Worm (Caenorhabditis elegans): ENCODE results near the gene srw-89.
A peak's percentile ranks its signal among the peaks of the same experiment; 100 is the strongest.

The srw-89 gene

ce11 chrV:4031319-4031718 lies 14.4 kb downstream of the srw-89 start, which contains the start of gene cyp-35A4:
Gene cyp-35A4, plus strand, starts transcription at chrV:4031619.
- TF ChIP-seq F57C9.4 (tag; optimal IDR thresholded peaks at IDR 0.05) (no peak), egl-18 (GFP tag; IDR thresholded peaks at IDR 0.05) (no peak), hlh-12 (tag; optimal IDR thresholded peaks at IDR 0.05) (no peak), F49E8.2 (tag; optimal IDR thresholded peaks at IDR 0.05; ENCODE audit: insufficient read depth) (no peak), madf-3 (GFP tag; IDR thresholded peaks at IDR 0.05) (no peak), T26A5.8 (tag; optimal IDR thresholded peaks at IDR 0.05) (no peak), nfya-2 (GFP tag; IDR thresholded peaks at IDR 0.05) (no peak)

DNA sequence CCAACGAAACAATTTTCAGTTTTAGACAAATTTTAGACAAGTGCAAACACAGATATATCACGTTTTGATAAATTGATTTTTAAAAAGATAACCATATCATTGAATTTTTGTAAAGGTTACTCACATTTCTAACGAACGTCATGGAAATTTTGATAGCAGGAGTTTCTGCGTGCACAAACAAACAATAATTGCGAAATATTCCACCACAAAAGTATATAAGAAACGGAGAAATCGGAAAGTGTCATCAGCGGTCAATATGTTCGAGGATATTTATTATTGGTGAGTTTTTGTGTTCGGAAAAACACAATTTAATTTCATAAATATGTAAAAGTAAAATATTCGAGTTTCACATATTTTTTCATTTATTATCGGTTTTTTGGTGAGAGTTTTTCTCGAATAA lies 17.4 kb downstream of the srw-89 start, which contains the start of gene C49G7.7:
Gene C49G7.7 (plus strand): TSS at position 174 of the 400 bp plus-strand sequence.
- peak; percentile 19; the same call in 1 of the 2 replicates for TF ChIP-seq cebp-1 (GFP tag; IDR thresholded peaks at IDR 0.05)
- peak; percentile 87 for TF ChIP-seq cebp-1 (tag; optimal IDR thresholded peaks at IDR 0.05)
- TF ChIP-seq hrde-1 (tag; optimal IDR thresholded peaks at IDR 0.05; ENCODE audit: borderline replicate concordance) = no peak

DNA sequence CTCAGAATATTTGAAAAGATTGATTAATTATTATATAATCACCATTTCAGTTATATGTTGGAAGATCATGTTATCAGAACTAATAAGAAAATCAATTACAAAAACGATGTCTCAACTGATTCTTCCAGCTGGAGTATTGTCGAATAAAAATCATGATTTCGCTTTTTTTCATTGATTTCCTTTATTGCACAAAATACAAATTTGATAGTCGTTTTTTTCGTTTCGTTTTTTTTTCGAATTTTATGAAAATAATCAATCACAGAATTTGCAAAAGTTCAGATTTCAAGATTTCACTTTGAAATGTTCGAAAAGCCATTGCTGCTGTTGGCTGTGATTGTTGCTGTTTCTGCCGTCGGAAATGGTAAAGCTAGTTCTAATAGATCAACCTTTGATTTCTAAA lies 18.9 kb downstream of the srw-89 start, which contains the start of gene C49G7.13:
Gene C49G7.13 (plus strand): TSS at position 301 of the 400 bp plus-strand sequence.
- no peak for TF ChIP-seq ztf-18 (tag; optimal IDR thresholded peaks at IDR 0.05)
- no peak for TF ChIP-seq hmg-20 (GFP tag; IDR thresholded peaks at IDR 0.05)
- TF ChIP-seq nhr-179 (tag; optimal IDR thresholded peaks at IDR 0.05) = no peak
- no peak for TF ChIP-seq nfyb-1 (GFP tag; IDR thresholded peaks at IDR 0.05)
- no peak for TF ChIP-seq ztf-26 (tag; optimal IDR thresholded peaks at IDR 0.05)
- TF ChIP-seq lin-26 (GFP tag; IDR thresholded peaks at IDR 0.05) = no peak
- no peak for TF ChIP-seq B0261.1 (tag; optimal IDR thresholded peaks at IDR 0.05)
- TF ChIP-seq rpc-1 (optimal IDR thresholded peaks at IDR 0.05) = no peak
- no peak for TF ChIP-seq rpc-1 (tag; optimal IDR thresholded peaks at IDR 0.05)
- no peak for TF ChIP-seq Y67H2A.10 (GFP tag; conservative IDR thresholded peaks at IDR 0.05)
- TF ChIP-seq D2030.7 (GFP tag; IDR thresholded peaks at IDR 0.05) = no peak
- TF ChIP-seq lir-1 (GFP tag; conservative IDR thresholded peaks at IDR 0.05) = no peak

DNA sequence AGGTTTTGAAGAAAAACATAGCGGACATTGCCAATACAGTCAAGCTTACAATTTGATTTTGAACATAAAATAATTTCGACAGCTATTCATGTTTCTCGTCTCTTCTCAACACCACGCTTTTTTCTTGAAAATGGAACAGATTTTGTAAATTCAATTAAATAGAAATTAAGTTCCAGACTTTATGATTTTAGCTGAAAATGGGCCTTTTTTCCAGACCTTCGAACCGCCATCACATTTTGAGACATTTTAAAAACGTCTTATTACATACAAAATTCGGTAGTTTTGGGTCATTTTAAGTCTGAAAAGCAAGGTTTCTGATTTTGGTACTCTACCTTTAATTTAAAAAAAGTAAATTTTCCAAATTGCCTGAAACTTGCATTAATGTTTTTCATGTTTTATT lies 21.2 kb downstream of the srw-89 start, which contains the start of gene C49G7.12:
Gene C49G7.12 (plus strand): TSS at position 301 of the 400 bp plus-strand sequence.
- no peak for TF ChIP-seq snpc-1.1 (tag; optimal IDR thresholded peaks at IDR 0.05; ENCODE audit: insufficient read depth)

DNA sequence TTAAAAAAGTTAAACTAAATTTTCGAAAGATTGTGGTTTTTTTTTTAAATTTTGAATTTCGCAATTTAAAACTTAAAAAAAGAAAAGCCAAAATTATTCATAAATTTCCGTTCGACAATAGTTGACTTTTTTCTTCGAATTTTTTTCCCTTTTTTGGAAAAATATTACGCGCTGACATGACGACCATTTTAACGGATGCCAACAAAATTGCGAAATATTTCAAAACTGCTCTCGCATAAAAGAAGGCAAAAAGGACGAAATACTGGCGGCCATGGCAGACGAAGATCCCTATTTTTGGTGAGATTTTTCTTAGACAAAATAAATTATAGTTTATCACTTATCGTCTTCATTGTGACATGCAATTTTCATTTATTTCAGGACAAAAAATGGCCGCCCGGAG lies 21.7 kb downstream of the srw-89 start:
- no peak for TF ChIP-seq cebp-1 (GFP tag; IDR thresholded peaks at IDR 0.05)
- TF ChIP-seq cebp-1 (tag; optimal IDR thresholded peaks at IDR 0.05) = peak; percentile 91
- no peak for TF ChIP-seq tbp1 (GFP tag; optimal IDR thresholded peaks at IDR 0.05)

DNA sequence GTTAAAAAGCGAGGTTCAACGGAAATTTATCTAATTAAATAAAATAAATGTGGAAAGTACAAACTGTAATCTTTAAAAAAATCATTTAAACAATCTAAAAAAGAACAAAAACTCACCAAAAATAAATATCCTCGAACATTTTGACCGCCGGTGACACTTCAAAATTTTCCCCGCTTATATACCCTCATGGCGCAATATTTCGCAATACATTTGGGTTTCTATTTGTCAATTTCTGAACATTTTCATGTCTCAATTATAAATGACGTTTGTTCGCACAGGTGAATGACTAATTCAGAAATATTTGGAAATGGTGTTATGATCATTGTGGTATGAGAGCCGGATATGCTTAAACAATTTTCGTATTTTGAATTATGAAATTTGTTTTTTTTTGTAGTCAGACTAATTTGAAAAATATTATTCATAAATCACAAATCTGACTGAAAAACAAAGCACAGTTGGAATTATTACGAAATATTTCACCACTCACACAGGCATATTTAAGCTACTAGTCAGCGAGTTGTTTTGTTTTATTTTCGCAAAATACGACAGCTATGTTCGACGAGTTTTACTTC lies 25.1 kb downstream of the srw-89 start, which contains the start of the genes C49G7.10 and irg-2:
Gene C49G7.10 (minus strand): TSS at position 169 of the 572 bp plus-strand sequence.
Gene irg-2 (plus strand): TSS at position 329 of the 572 bp plus-strand sequence.
- TF ChIP-seq cebp-2 (GFP tag; IDR thresholded peaks at IDR 0.05) = peak; percentile 85; the same call in 1 of the 2 replicates
- TF ChIP-seq nhr-80 (tag; optimal IDR thresholded peaks at IDR 0.05) = peak; percentile 30
- TF ChIP-seq cebp-1 (GFP tag; IDR thresholded peaks at IDR 0.05) = peak; percentile 98
- peak; percentile 100 for TF ChIP-seq cebp-1 (tag; optimal IDR thresholded peaks at IDR 0.05)
- no peak for TF ChIP-seq lin-54 (GFP tag; optimal IDR thresholded peaks at IDR 0.05)
- peak; percentile 51 for TF ChIP-seq unc-62 (GFP tag; optimal IDR thresholded peaks at IDR 0.05)
- peak; percentile 35 for TF ChIP-seq attf-5 (GFP tag; optimal IDR thresholded peaks at IDR 0.05)
